Worm (Caenorhabditis elegans) whole organism, L1 larva: ENCODE measurements around the gene K10G6.5.

Experiments used
- C04F5.9 ChIP-seq: sonication (generic microtip); optimal IDR thresholded peaks from 2 replicates; lab custom pipeline; 2016; ENCODE audit warnings: missing genetic modification characterization, missing compliant biosample characterization
- C16A3.4 ChIP-seq: fragments of 150-350 bp; optimal IDR thresholded peaks from 2 replicates; lab custom pipeline; 2014; ENCODE audit warnings: missing biosample characterization, missing genetic modification characterization
- C34B4.2 ChIP-seq: sonication (generic microtip); optimal IDR thresholded peaks from 2 replicates; lab custom pipeline; 2017; ENCODE audit warnings: mild to moderate bottlenecking, missing genetic modification characterization, missing compliant biosample characterization
- F16B12.6 ChIP-seq: fragments of 150-350 bp; optimal IDR thresholded peaks from 2 replicates; lab custom pipeline; 2014; ENCODE audit warnings: missing biosample characterization, missing genetic modification characterization
- aha-1 ChIP-seq: fragments of 150-350 bp; optimal IDR thresholded peaks from 2 replicates; lab custom pipeline; 2014; ENCODE audit warnings: missing biosample characterization, missing genetic modification characterization
- alr-1 ChIP-seq: fragments of 200-800 bp; sonication (Bioruptor generic); optimal IDR thresholded peaks from 2 replicates; lab custom pipeline; 2018; ENCODE audit warnings: borderline replicate concordance, mild to moderate bottlenecking, missing genetic modification characterization, missing compliant biosample characterization
- aly-2 ChIP-seq: fragments of 150-350 bp; optimal IDR thresholded peaks from 2 replicates; lab custom pipeline; 2014; ENCODE audit warnings: missing biosample characterization, missing genetic modification characterization
- ama-1 ChIP-seq: fragments of 150-350 bp; optimal IDR thresholded peaks from 2 replicates; lab custom pipeline; 2014
- ceh-8 ChIP-seq: fragments of 200-800 bp; sonication (Bioruptor generic); optimal IDR thresholded peaks from 2 replicates; lab custom pipeline; 2018; ENCODE audit warnings: mild to moderate bottlenecking, missing genetic modification characterization, moderate library complexity, missing compliant biosample characterization
- ceh-82 ChIP-seq, 3 experiments: fragments of 150-350 bp in 1 of 3; sonication (generic microtip) in 2 of 3; optimal IDR thresholded peaks; 2 replicates each; lab custom pipeline; 2014 to 2017; ENCODE audit warnings: missing biosample characterization in 3 of 3, missing genetic modification characterization in 3 of 3
- ceh-90 ChIP-seq: sonication (generic microtip); optimal IDR thresholded peaks from 2 replicates; lab custom pipeline; 2016; ENCODE audit warnings: missing genetic modification characterization, missing compliant biosample characterization
- dpl-1 ChIP-seq, 3 experiments: fragments of 150-350 bp in 2 of 3; sonication (generic microtip) in 1 of 3; optimal IDR thresholded peaks; 2 replicates each; lab custom pipeline; 2014 to 2017; ENCODE audit warnings: missing biosample characterization in 3 of 3, missing genetic modification characterization in 3 of 3, missing genetic modification reagents in 3 of 3
- dsc-1 ChIP-seq: sonication (generic microtip); optimal IDR thresholded peaks from 2 replicates; lab custom pipeline; 2016; ENCODE audit warnings: mild to moderate bottlenecking, missing genetic modification characterization, missing compliant biosample characterization
- efl-1 ChIP-seq, 4 experiments: fragments of 150-350 bp; optimal IDR thresholded peaks in 3 of 4; peaks in 1 of 4; 1 replicate in 1 of 4; 2 replicates in 3 of 4; lab custom pipeline; 2014; ENCODE audit warnings: missing biosample characterization in 2 of 4, missing genetic modification characterization in 2 of 4, missing genetic modification reagents in 2 of 4
- efl-3 ChIP-seq: fragments of 200-800 bp; sonication (Bioruptor generic); optimal IDR thresholded peaks from 2 replicates; lab custom pipeline; 2018; ENCODE audit warnings: mild to moderate bottlenecking, missing genetic modification characterization, missing compliant biosample characterization
- elt-2 ChIP-seq: sonication (generic microtip); optimal IDR thresholded peaks from 2 replicates; lab custom pipeline; 2016; ENCODE audit warnings: missing genetic modification characterization, mild to moderate bottlenecking, inconsistent platforms, missing compliant biosample characterization, missing genetic modification reagents
- elt-3 ChIP-seq, 6 experiments: fragments of 150-350 bp in 1 of 6; sonication (generic microtip); optimal IDR thresholded peaks; 2 replicates each; lab custom pipeline; 2017 to 2018; ENCODE audit warnings: missing biosample characterization in 6 of 6, missing genetic modification characterization in 6 of 6, inconsistent platforms in 1 of 6
- ets-5 ChIP-seq: fragments of 200-800 bp; sonication (Bioruptor generic); IDR thresholded peaks from 2 replicates; pipeline ENCODE4 v1.3.6; 2022; ENCODE audit warnings: missing genetic modification characterization, missing compliant biosample characterization
- fkh-10 ChIP-seq: sonication (generic microtip); optimal IDR thresholded peaks from 2 replicates; lab custom pipeline; 2017; ENCODE audit warnings: missing biosample characterization, missing genetic modification reagents, missing genetic modification characterization
- fkh-8 ChIP-seq: sonication (generic microtip); optimal IDR thresholded peaks from 2 replicates; lab custom pipeline; 2016; ENCODE audit warnings: mild to moderate bottlenecking, missing genetic modification characterization, missing compliant biosample characterization
- fos-1 ChIP-seq: fragments of 150-350 bp; optimal IDR thresholded peaks from 2 replicates; lab custom pipeline; 2014; ENCODE audit warnings: missing biosample characterization, missing genetic modification characterization
- grh-1 ChIP-seq: fragments of 200-800 bp; sonication (Bioruptor generic); IDR thresholded peaks from 2 replicates; pipeline ENCODE4 v1.3.6; 2022; ENCODE audit warnings: missing genetic modification reagents, missing genetic modification characterization, missing compliant biosample characterization
- hpl-2 ChIP-seq: fragments of 150-350 bp; optimal IDR thresholded peaks from 2 replicates; lab custom pipeline; 2014; ENCODE audit warnings: missing biosample characterization, missing genetic modification reagents, missing genetic modification characterization
- irx-1 ChIP-seq: sonication (generic microtip); optimal IDR thresholded peaks from 2 replicates; lab custom pipeline; 2016; ENCODE audit warnings: missing genetic modification characterization, missing compliant biosample characterization
- isw-1 ChIP-seq: fragments of 200-800 bp; sonication (Bioruptor generic); IDR thresholded peaks from 2 replicates; pipeline ENCODE4 v1.3.6; 2022; ENCODE audit warnings: missing genetic modification characterization, missing compliant biosample characterization
- jun-1 ChIP-seq: fragments of 150-350 bp; optimal IDR thresholded peaks from 2 replicates; lab custom pipeline; 2014; ENCODE audit warnings: missing biosample characterization, missing genetic modification reagents, missing genetic modification characterization
- lin-35 ChIP-seq, 2 experiments: fragments of 150-350 bp; optimal IDR thresholded peaks; 2 replicates each; lab custom pipeline; 2014; ENCODE audit warnings: missing biosample characterization in 2 of 2, missing genetic modification characterization in 2 of 2, missing genetic modification reagents in 2 of 2
- lin-39 ChIP-seq: fragments of 150-350 bp; optimal IDR thresholded peaks from 2 replicates; lab custom pipeline; 2014; ENCODE audit warnings: missing biosample characterization, missing genetic modification reagents, missing genetic modification characterization
- lsy-2 ChIP-seq, 2 experiments: fragments of 150-350 bp; optimal IDR thresholded peaks; 2 replicates each; lab custom pipeline; 2014; ENCODE audit warnings: missing biosample characterization in 2 of 2, missing genetic modification characterization in 2 of 2
- mab-9 ChIP-seq: fragments of 200-800 bp; sonication (Bioruptor generic); IDR thresholded peaks from 2 replicates; pipeline ENCODE4 v1.3.6; 2022; ENCODE audit warnings: missing genetic modification reagents, missing genetic modification characterization, missing compliant biosample characterization
- mdl-1 ChIP-seq, 2 experiments: fragments of 150-350 bp; optimal IDR thresholded peaks; 2 replicates each; lab custom pipeline; 2014 to 2017; ENCODE audit warnings: missing biosample characterization in 2 of 2, missing genetic modification characterization in 2 of 2, inconsistent platforms in 1 of 2
- mef-2 ChIP-seq: fragments of 150-350 bp; optimal IDR thresholded peaks from 2 replicates; lab custom pipeline; 2014; ENCODE audit warnings: missing biosample characterization, missing genetic modification characterization
- mep-1 ChIP-seq: fragments of 150-350 bp; optimal IDR thresholded peaks from 2 replicates; lab custom pipeline; 2014; ENCODE audit warnings: missing biosample characterization, missing genetic modification characterization
- nhr-11 ChIP-seq: fragments of 150-350 bp; optimal IDR thresholded peaks from 2 replicates; lab custom pipeline; 2014; ENCODE audit warnings: missing biosample characterization, missing genetic modification characterization
- nhr-12 ChIP-seq: sonication (generic microtip); optimal IDR thresholded peaks from 2 replicates; lab custom pipeline; 2017; ENCODE audit warnings: missing biosample characterization, missing genetic modification characterization
- nhr-20 ChIP-seq: sonication (generic microtip); optimal IDR thresholded peaks from 2 replicates; lab custom pipeline; 2016; ENCODE audit warnings: mild to moderate bottlenecking, missing genetic modification characterization, missing compliant biosample characterization
- nhr-237 ChIP-seq: fragments of 150-350 bp; optimal IDR thresholded peaks from 2 replicates; lab custom pipeline; 2014; ENCODE audit warnings: missing biosample characterization, missing genetic modification characterization
- nhr-76 ChIP-seq: sonication (generic microtip); optimal IDR thresholded peaks from 2 replicates; lab custom pipeline; 2017; ENCODE audit warnings: missing biosample characterization, missing genetic modification characterization
- nhr-85 ChIP-seq: sonication (generic microtip); peaks from one replicate; lab custom pipeline; 2016; ENCODE audit warnings: missing genetic modification characterization, inconsistent platforms, missing compliant biosample characterization
- pqm-1 ChIP-seq: sonication (generic microtip); optimal IDR thresholded peaks from 3 replicates; lab custom pipeline; 2017; ENCODE audit warnings: missing biosample characterization, missing genetic modification characterization
- rnt-1 ChIP-seq: sonication (generic microtip); optimal IDR thresholded peaks from 2 replicates; lab custom pipeline; 2016; ENCODE audit warnings: mild to moderate bottlenecking, missing genetic modification characterization, moderate library complexity, missing compliant biosample characterization
- skn-1 ChIP-seq: fragments of 150-350 bp; optimal IDR thresholded peaks from 2 replicates; lab custom pipeline; 2014; ENCODE audit warnings: missing biosample characterization, missing genetic modification characterization
- snu-23 ChIP-seq: sonication (generic microtip); optimal IDR thresholded peaks from 2 replicates; lab custom pipeline; 2016; ENCODE audit warnings: missing genetic modification characterization, missing compliant biosample characterization
- sox-4 ChIP-seq: sonication (generic microtip); optimal IDR thresholded peaks from 2 replicates; lab custom pipeline; 2016; ENCODE audit warnings: missing genetic modification characterization, missing compliant biosample characterization
- swsn-7 ChIP-seq: sonication (generic microtip); optimal IDR thresholded peaks from 2 replicates; lab custom pipeline; 2016; ENCODE audit warnings: missing genetic modification characterization, missing compliant biosample characterization
- tbx-2 ChIP-seq: sonication (generic microtip); optimal IDR thresholded peaks from 2 replicates; lab custom pipeline; 2016; ENCODE audit warnings: missing genetic modification characterization, missing compliant biosample characterization
- tlp-1 ChIP-seq: fragments of 150-350 bp; optimal IDR thresholded peaks from 2 replicates; lab custom pipeline; 2014; ENCODE audit warnings: missing biosample characterization, missing genetic modification characterization
- unc-130 ChIP-seq: fragments of 150-350 bp; optimal IDR thresholded peaks from 2 replicates; lab custom pipeline; 2017; ENCODE audit warnings: missing biosample characterization, missing genetic modification characterization, inconsistent platforms
- unc-62 ChIP-seq: fragments of 150-350 bp; optimal IDR thresholded peaks from 2 replicates; lab custom pipeline; 2014; ENCODE audit warnings: missing biosample characterization, missing genetic modification reagents, missing genetic modification characterization
- unc-86 ChIP-seq: sonication (generic microtip); optimal IDR thresholded peaks from 2 replicates; lab custom pipeline; 2016; ENCODE audit warnings: missing genetic modification characterization, missing compliant biosample characterization
- vab-15 ChIP-seq: sonication (generic microtip); optimal IDR thresholded peaks from 2 replicates; lab custom pipeline; 2017; ENCODE audit warnings: missing genotype, mild to moderate bottlenecking, missing genetic modification characterization, missing compliant biosample characterization
- zag-1 ChIP-seq: fragments of 150-350 bp; optimal IDR thresholded peaks from 2 replicates; lab custom pipeline; 2014; ENCODE audit warnings: missing biosample characterization, missing genetic modification characterization
- zip-4 ChIP-seq: fragments of 200-800 bp; sonication (Bioruptor generic); optimal IDR thresholded peaks from 2 replicates; lab custom pipeline; 2018; ENCODE audit warnings: mild to moderate bottlenecking, missing genetic modification characterization, moderate library complexity, missing compliant biosample characterization

Gene K10G6.5

DNA sequence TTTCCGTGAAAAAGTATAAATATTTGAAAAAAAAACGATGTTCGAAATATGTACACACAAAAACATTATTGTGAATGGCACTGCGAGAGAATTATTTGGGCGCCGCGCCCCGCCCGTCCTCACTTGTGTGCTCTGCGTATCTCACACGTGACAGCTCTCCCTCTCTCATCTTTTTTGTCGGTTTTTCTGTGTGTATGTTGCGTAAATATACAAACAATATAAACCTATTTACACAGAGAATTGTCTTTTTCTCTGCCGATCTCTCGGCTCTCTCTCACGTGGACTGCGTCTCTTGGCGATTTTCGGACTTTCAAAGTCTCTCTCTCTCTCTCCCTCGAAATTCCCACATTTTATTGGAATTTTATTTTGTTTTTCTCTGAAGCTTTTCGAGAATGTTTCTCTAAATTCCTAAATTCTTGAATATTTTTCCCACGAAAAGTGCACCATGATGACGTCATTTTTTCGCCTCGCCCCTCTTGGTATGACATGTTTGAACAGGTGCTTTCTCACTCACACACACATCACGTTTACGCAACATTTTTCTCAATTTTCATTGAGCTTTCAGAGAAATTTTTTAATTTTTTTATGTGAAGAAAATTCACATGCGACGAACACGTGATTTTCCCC lies 28.3 kb upstream of the K10G6.5 start (continued):
- TF ChIP-seq nhr-237 (no peak), aha-1 (tag; lab: Kevin White, UChicago) (no peak), elt-3 (tag; optimal IDR thresholded peaks at IDR 0.05; lab: Kevin White, UChicago) (no peak), sox-4 (tag; lab: Kevin White, UChicago) (no peak), grh-1 (GFP tag; lab: Robert Waterston, UW) (0 out of 2 replicates have a peak, but pooled peaks have one; percentile 29), C16A3.4 (tag; lab: Kevin White, UChicago) (peak; percentile 60), hpl-2 (GFP tag; lab: Kevin White, UChicago) (no peak), swsn-7 (tag; lab: Kevin White, UChicago) (peak; percentile 75), fkh-8 (tag; lab: Kevin White, UChicago) (peak; percentile 79), ets-5 (no peak), C34B4.2 (tag; lab: Kevin White, UChicago) (no peak), pqm-1 (tag; lab: Kevin White, UChicago) (no peak), lin-35 (GFP tag; optimal IDR thresholded peaks at IDR 0.05; lab: Kevin White, UChicago) (peak; percentile 49 to 59), mab-9 (no peak), skn-1 (tag; lab: Kevin White, UChicago) (peak; percentile 69), dsc-1 (tag; lab: Kevin White, UChicago) (peak; percentile 65), tbx-2 (peak; percentile 82), nhr-11 (tag; lab: Kevin White, UChicago) (no peak), dpl-1 (GFP tag; optimal IDR thresholded peaks at IDR 0.05; lab: Kevin White, UChicago) (peak; percentile 11 to 56 (median 52)), irx-1 (tag; lab: Kevin White, UChicago) (peak; percentile 77), efl-3 (GFP tag; lab: Kevin White, UChicago) (no peak), fos-1 (peak; percentile 17), ceh-8 (GFP tag; lab: Kevin White, UChicago) (peak; percentile 28), ama-1 (lab: Kevin White, UChicago) (no peak), isw-1 (GFP tag; lab: Robert Waterston, UW) (peak; percentile 33; the same call in 1 of the 2 replicates), nhr-85 (tag; lab: Kevin White, UChicago) (peak; percentile 69), rnt-1 (peak; percentile 57), ceh-90 (tag; lab: Kevin White, UChicago) (no peak), mep-1 (peak; percentile 62), nhr-76 (no peak), unc-130 (tag; lab: Kevin White, UChicago) (peak; percentile 41), mef-2 (no peak), zag-1 (tag; lab: Kevin White, UChicago) (no peak), nhr-20 (tag; lab: Kevin White, UChicago) (peak; percentile 83), ceh-82 (tag; optimal IDR thresholded peaks at IDR 0.05; lab: Kevin White, UChicago) (peak; percentile 46 to 67 (median 48)), aly-2 (tag; lab: Kevin White, UChicago) (no peak), vab-15 (tag; lab: Kevin White, UChicago) (no peak), mdl-1 (tag; optimal IDR thresholded peaks at IDR 0.05; lab: Kevin White, UChicago) (peak; percentile 68 to 87), alr-1 (tag; lab: Kevin White, UChicago) (no peak), fkh-10 (GFP tag; lab: Kevin White, UChicago) (no peak), efl-1 (optimal IDR thresholded peaks at IDR 0.05; lab: Kevin White, UChicago) (peak; percentile 56 to 63), efl-1 (GFP tag; optimal IDR thresholded peaks at IDR 0.05 in 1 of 2; lab: Kevin White, UChicago) (peak; percentile 1 to 92), lin-39 (tag; lab: Kevin White, UChicago) (no peak), jun-1 (tag; lab: Kevin White, UChicago) (peak; percentile 73), snu-23 (GFP tag; lab: Kevin White, UChicago) (peak; percentile 81), elt-2 (peak; percentile 84), F16B12.6 (tag; lab: Kevin White, UChicago) (peak; percentile 22), nhr-12 (no peak), tlp-1 (tag; lab: Kevin White, UChicago) (no peak), lsy-2 (tag; optimal IDR thresholded peaks at IDR 0.05; lab: Kevin White, UChicago) (peak; percentile 62 to 75), C04F5.9 (tag; lab: Kevin White, UChicago) (no peak), unc-86 (tag; lab: Kevin White, UChicago) (peak; percentile 26), zip-4 (no peak), unc-62 (GFP tag; lab: Kevin White, UChicago) (no peak)
